Worm (Caenorhabditis elegans): ENCODE data around the gene F49H12.7.

The F49H12.7 gene

ce11 chrX:2093169-2093568, 28.3 kb downstream of the F49H12.7 start, which contains the start of gene col-164:
Gene col-164 (plus strand): TSS chrX:2093469.
- TF ChIP-seq vab-7 (GFP tag; IDR thresholded peaks at IDR 0.05): no peak
- TF ChIP-seq Y48G9A.11 (GFP tag; IDR thresholded peaks at IDR 0.05): no peak
- no peak for TF ChIP-seq mxl-3 (GFP tag; optimal IDR thresholded peaks at IDR 0.05)
- TF ChIP-seq nhr-28 (tag; optimal IDR thresholded peaks at IDR 0.05): no peak
- TF ChIP-seq nhr-76 (tag; optimal IDR thresholded peaks at IDR 0.05): no peak
- TF ChIP-seq pqm-1 (tag; optimal IDR thresholded peaks at IDR 0.05): no peak
- no peak for TF ChIP-seq T26A8.4 (GFP tag; IDR thresholded peaks at IDR 0.05)
- peak; percentile 43 for TF ChIP-seq aha-1 (tag)

- TF ChIP-seq set-16 (GFP tag; IDR thresholded peaks at IDR 0.05): peak; percentile 70
- peak in 1 of 2 experiments; percentile 79 for TF ChIP-seq unc-62 (GFP tag; optimal IDR thresholded peaks at IDR 0.05 in 1 of 2)
- no peak for TF ChIP-seq unc-62 (tag; optimal IDR thresholded peaks at IDR 0.05)
- TF ChIP-seq nhr-77 (tag; optimal IDR thresholded peaks at IDR 0.05): no peak
These were observed 29.3 kb downstream of the F49H12.7 start for ce11 chrX:2094094-2094493.

ce11 chrX:2096804-2097203, 32.0 kb downstream of the F49H12.7 start, which contains the start of gene T21D9.2:
Gene T21D9.2 (minus strand): TSS chrX:2096904.
- TF ChIP-seq mep-1 (tag; optimal IDR thresholded peaks at IDR 0.05): no peak
- TF ChIP-seq ZK337.2 (GFP tag; IDR thresholded peaks at IDR 0.05): no peak
- no peak for TF ChIP-seq F44E2.7 (GFP tag; IDR thresholded peaks at IDR 0.05)
- TF ChIP-seq lin-29 (GFP tag; IDR thresholded peaks at IDR 0.05): no peak
- no peak for TF ChIP-seq zag-1 (tag; optimal IDR thresholded peaks at IDR 0.05)
- TF ChIP-seq lir-3 (tag; optimal IDR thresholded peaks at IDR 0.05): no peak
- no peak for TF ChIP-seq nhr-10 (tag; optimal IDR thresholded peaks at IDR 0.05)
- TF ChIP-seq mes-2 (tag; optimal IDR thresholded peaks at IDR 0.05; ENCODE audit: poor library complexity, severe bottlenecking): no peak
- no peak for TF ChIP-seq Y75B8A.6 (GFP tag; IDR thresholded peaks at IDR 0.05)
- no peak for TF ChIP-seq arid-1 (GFP tag; conservative IDR thresholded peaks at IDR 0.05)

ce11 chrX:2099002-2099401, 34.2 kb downstream of the F49H12.7 start:
- no peak for TF ChIP-seq madf-5 (GFP tag; IDR thresholded peaks at IDR 0.05)
- no peak for TF ChIP-seq vab-7 (GFP tag; IDR thresholded peaks at IDR 0.05)
- TF ChIP-seq hlh-11 (tag; optimal IDR thresholded peaks at IDR 0.05): no peak
- no peak for TF ChIP-seq nhr-6 (tag; optimal IDR thresholded peaks at IDR 0.05)
- TF ChIP-seq mep-1 (tag; optimal IDR thresholded peaks at IDR 0.05): no peak
- TF ChIP-seq zag-1 (tag; optimal IDR thresholded peaks at IDR 0.05): no peak
- TF ChIP-seq ceh-62 (tag; optimal IDR thresholded peaks at IDR 0.05): no peak
- no peak for TF ChIP-seq spr-3 (GFP tag; optimal IDR thresholded peaks at IDR 0.05)
- TF ChIP-seq nhr-77 (tag; optimal IDR thresholded peaks at IDR 0.05): no peak
- no peak for TF ChIP-seq dve-1 (tag; optimal IDR thresholded peaks at IDR 0.05; ENCODE audit: insufficient read depth)

ce11 chrX:2105310-2105709, 40.5 kb downstream of the F49H12.7 start, which contains the start of gene F53B1.3:
Gene F53B1.3 (plus strand): TSS chrX:2105610.
- TF ChIP-seq mes-2 (tag; optimal IDR thresholded peaks at IDR 0.05; ENCODE audit: poor library complexity, severe bottlenecking) (no peak), F26F4.8 (GFP tag; conservative IDR thresholded peaks at IDR 0.05) (no peak), egl-27 (tag; optimal IDR thresholded peaks at IDR 0.05) (no peak), cey-2 (tag; optimal IDR thresholded peaks at IDR 0.05; ENCODE audit: borderline replicate concordance, insufficient read depth) (no peak), Y105C5A.15 (GFP tag; IDR thresholded peaks at IDR 0.05) (no peak), snpc-4 (tag; optimal IDR thresholded peaks at IDR 0.05) (no peak), lir-3 (tag; optimal IDR thresholded peaks at IDR 0.05) (no peak)

ce11 chrX:2107414-2107813, 42.6 kb downstream of the F49H12.7 start:
- TF ChIP-seq nhr-10 (tag; optimal IDR thresholded peaks at IDR 0.05) (no peak), ama-1 (optimal IDR thresholded peaks at IDR 0.05) (no peak), nhr-11 (tag; optimal IDR thresholded peaks at IDR 0.05) (no peak), tra-1 (GFP tag; IDR thresholded peaks at IDR 0.05) (0 out of 2 replicates have a peak, but pooled peaks have one; percentile 30), Y75B8A.6 (GFP tag; IDR thresholded peaks at IDR 0.05) (no peak), nhr-48 (tag; optimal IDR thresholded peaks at IDR 0.05) (peak; percentile 4), mdt-29 (GFP tag; IDR thresholded peaks at IDR 0.05) (no peak), D1046.2 (GFP tag; IDR thresholded peaks at IDR 0.05) (no peak), aha-1 (tag) (peak; percentile 5), daf-19 (GFP tag; conservative IDR thresholded peaks at IDR 0.05) (no peak), daf-16 (GFP tag; optimal IDR thresholded peaks at IDR 0.05) (no peak), daf-16 (tag; optimal IDR thresholded peaks at IDR 0.05) (peak; percentile 65), nhr-76 (tag; optimal IDR thresholded peaks at IDR 0.05) (no peak), ces-1 (GFP tag; optimal IDR thresholded peaks at IDR 0.05) (no peak), ztf-7 (tag; optimal IDR thresholded peaks at IDR 0.05) (no peak), F10B5.3 (tag; optimal IDR thresholded peaks at IDR 0.05) (no peak)
